Worm (Caenorhabditis elegans): ENCODE results near the gene sra-39.

DNA sequence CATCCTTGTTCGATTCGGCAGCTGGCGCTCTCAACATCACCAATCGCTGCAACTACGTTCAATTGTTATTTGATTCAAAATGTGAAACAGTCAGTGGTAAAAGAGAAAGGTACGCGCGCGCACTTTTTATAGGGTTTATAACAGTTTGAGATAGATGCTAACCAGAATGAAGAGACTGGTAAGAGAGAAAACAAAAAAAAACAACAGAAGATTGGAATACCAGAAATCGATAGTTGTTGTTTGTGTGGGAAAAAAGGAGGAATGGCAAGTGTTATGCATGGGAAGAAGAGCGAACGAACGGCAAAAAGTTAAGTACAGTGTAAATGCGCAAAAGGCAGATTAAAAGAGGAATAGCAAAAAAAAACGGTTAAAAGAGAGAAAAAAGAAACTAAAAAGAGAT is 6.6 kb upstream of the sra-39 start, which contains the start of gene Y26E6A.3:
- TF ChIP-seq klf-2 (GFP tag; conservative IDR thresholded peaks at IDR 0.05) (no peak), med-1 (GFP tag; optimal IDR thresholded peaks at IDR 0.05; ENCODE audit: insufficient read depth) (no peak), ztf-23 (GFP tag; IDR thresholded peaks at IDR 0.05) (no peak), T22C8.4 (GFP tag; IDR thresholded peaks at IDR 0.05) (no peak), cog-1 (tag; optimal IDR thresholded peaks at IDR 0.05) (no peak), ztf-29 (GFP tag; IDR thresholded peaks at IDR 0.05) (no peak), tab-1 (GFP tag; IDR thresholded peaks at IDR 0.05) (no peak)
